Worm (Caenorhabditis elegans) whole organism, L4/young adult: ENCODE results near the gene hmg-5.
A peak's percentile ranks its signal among the peaks of the same experiment; 100 is the strongest.
"Not testable (repeated sequence)": the region's sequence is repeated elsewhere in the genome, so short reads cannot be mapped to it uniquely, and the experiment has no call there.

Experiments used
- W03F9.2 ChIP-seq: fragments of 150-350 bp; optimal IDR thresholded peaks from 2 replicates; lab custom pipeline; 2014; ENCODE audit warnings: missing biosample characterization, missing genetic modification characterization
- dao-5 ChIP-seq: sonication (generic microtip); optimal IDR thresholded peaks from 2 replicates; lab custom pipeline; 2016; ENCODE audit warnings: missing genotype, missing genetic modification characterization, moderate library complexity, missing compliant biosample characterization
- him-1 ChIP-seq: sonication (generic microtip); optimal IDR thresholded peaks from 2 replicates; lab custom pipeline; 2016; ENCODE audit warnings: missing genotype, missing genetic modification reagents, missing genetic modification characterization, missing compliant biosample characterization

Gene hmg-5

DNA sequence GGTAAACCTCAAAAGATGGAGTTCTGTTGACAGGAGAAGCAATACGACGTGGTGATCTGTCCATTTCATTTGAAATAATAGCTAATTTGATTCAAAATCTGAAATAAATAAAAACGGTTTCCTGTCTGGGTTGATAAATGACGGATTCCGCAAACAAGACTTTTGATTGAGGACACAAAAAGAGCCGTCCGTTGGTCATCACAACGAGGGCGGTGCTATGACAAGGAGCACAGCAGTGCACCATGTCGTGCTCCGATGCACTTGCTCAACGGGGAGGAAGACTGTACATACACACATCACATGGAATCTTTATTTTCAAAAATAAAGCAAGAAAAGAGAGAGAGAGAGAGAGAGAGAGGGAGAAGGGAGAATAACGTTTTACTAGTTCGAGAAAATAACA is 4.3 kb downstream of the hmg-5 start, which contains the start of gene nep-16:
Gene nep-16, minus strand, starts transcription at position 101 of the 400 bp plus-strand sequence.
- TF ChIP-seq W03F9.2 (tag; lab: Kevin White, UChicago) (no peak), him-1 (tag; lab: Kevin White, UChicago) (no peak), dao-5 (tag; lab: Kevin White, UChicago) (no peak)

ce11 chrIV:7634578-7634977 is 11.4 kb downstream of the hmg-5 start, which contains the start of gene warf-1:
warf-1 (plus strand) TSS chrIV:7634786.
- TF ChIP-seq dao-5, him-1, W03F9.2 (tag; lab: Kevin White, UChicago): not testable (repeated sequence)

DNA sequence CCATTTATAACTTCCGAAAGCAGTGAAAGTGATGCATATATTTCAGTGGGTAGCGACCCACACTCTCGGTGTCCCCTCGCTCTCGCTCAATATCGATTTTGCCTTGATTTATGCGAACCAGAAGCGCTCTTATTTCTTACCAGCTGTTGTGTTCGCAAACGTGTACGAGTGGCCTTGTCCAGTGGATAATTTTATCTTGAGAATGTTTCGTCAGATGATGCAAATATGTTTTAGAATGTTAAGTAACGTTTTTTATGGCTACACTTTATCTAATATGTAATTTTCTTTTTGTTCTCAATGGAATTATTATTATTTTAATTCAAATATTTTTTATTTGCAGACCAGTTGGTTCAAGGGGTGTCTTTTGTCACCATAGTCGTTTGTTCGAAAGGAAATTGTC is 13.0 kb downstream of the hmg-5 start, which contains the start of gene plp-1:
Gene plp-1, plus strand, starts transcription at position 341 of the 400 bp plus-strand sequence.
- no peak for TF ChIP-seq W03F9.2 (tag; lab: Kevin White, UChicago)
- no peak for TF ChIP-seq dao-5 (tag; lab: Kevin White, UChicago)
- TF ChIP-seq him-1 (tag; lab: Kevin White, UChicago): no peak

- TF ChIP-seq dao-5 (tag; lab: Kevin White, UChicago): no peak
- TF ChIP-seq him-1 (tag; lab: Kevin White, UChicago): no peak
- TF ChIP-seq W03F9.2 (tag; lab: Kevin White, UChicago): peak; percentile 65
Measured at ce11 chrIV:7632535-7632934, 13.5 kb downstream of the hmg-5 start, which contains the start of gene F45E4.6. F45E4.6 (minus strand) TSS chrIV:7632548.

ce11 chrIV:7628942-7629341 is 17.1 kb downstream of the hmg-5 start, which contains the start of gene F45E4.5:
F45E4.5 (minus strand) TSS chrIV:7629042.
- TF ChIP-seq W03F9.2 (tag; lab: Kevin White, UChicago) (no peak), him-1 (tag; lab: Kevin White, UChicago) (no peak), dao-5 (tag; lab: Kevin White, UChicago) (no peak)

DNA sequence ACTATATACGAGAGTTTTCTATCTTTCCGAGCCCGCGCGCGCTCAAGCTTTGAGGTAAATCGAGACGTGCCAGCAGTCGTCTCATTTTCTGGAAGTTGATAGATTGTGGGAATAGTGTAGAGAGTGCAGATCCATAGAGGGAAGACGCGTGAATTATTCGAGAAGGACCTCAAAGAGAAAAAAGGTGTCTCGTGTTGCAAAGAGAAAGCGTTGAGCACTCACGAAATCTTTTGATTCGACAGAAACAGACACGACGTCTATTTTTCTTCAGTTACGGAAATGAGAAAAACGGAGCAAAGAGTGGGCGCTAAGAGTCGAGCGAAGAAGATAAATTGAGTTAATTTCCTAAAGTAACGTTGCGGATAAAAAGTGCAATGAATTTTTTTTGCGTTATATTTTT is 22.2 kb downstream of the hmg-5 start:
- TF ChIP-seq dao-5 (tag; lab: Kevin White, UChicago) (no peak), him-1 (tag; lab: Kevin White, UChicago) (peak; percentile 66), W03F9.2 (tag; lab: Kevin White, UChicago) (no peak)

DNA sequence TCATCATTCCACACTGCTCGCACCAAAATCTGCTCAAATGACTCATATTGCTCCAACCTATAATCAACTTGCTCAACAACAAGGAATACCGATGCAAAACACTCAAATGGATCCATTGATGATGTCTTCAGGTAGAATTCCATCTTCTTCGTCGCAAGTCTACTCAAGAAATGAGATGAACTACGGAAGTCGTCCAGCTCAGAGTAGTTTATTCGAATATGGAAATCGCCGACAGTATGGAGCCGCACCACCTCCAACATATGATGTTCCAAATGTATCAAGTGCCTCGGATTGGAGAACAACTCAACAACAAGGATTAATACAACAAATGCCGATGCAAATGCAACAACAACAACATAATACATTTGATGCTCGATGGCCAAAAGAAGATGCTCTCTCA is 22.9 kb downstream of the hmg-5 start:
- TF ChIP-seq W03F9.2 (tag; lab: Kevin White, UChicago): no peak
- TF ChIP-seq him-1 (tag; lab: Kevin White, UChicago): no peak
- TF ChIP-seq dao-5 (tag; lab: Kevin White, UChicago): no peak

DNA sequence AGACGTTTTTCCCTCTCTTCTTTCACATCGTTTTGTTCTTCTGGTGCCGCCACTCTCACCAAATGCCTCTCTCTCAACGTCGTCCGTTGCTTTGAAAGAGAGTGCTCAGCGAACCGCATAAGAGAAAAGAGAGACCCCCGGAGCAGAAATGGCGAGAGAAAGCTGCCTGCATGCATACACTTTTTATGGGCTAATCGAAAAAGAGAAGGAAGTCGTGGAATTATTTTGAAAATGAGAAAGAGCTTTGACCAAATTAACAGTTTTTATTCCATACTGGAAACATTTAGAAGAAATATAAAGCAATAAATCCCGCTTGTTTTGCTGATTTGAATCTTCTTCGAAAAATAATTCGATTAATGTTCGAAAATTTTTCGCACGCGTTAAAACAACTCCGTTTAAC is 25.6 kb downstream of the hmg-5 start:
- TF ChIP-seq W03F9.2 (tag; lab: Kevin White, UChicago) (no peak), him-1 (tag; lab: Kevin White, UChicago) (no peak), dao-5 (tag; lab: Kevin White, UChicago) (no peak)

DNA sequence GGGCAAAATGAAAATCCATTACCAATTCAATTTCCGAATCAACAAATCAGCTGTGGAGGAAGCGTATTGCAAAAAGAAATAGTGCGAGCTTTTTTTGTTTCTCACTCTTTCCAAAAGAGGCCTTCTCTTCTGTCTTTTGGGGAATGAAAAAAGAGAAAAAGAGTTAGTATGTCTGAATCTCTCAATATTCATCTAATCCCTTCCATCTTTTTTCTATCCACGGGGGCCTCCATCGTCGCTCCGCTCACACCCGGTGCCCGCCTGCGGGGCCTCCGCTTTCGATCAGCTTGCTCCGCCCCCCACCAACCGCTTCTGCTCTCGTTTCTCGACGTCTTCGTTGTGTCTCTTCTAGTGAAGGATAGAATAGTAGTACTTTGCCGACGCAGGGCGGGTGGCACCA is 26.8 kb downstream of the hmg-5 start:
- no peak for TF ChIP-seq dao-5 (tag; lab: Kevin White, UChicago)
- TF ChIP-seq him-1 (tag; lab: Kevin White, UChicago): peak; percentile 65

DNA sequence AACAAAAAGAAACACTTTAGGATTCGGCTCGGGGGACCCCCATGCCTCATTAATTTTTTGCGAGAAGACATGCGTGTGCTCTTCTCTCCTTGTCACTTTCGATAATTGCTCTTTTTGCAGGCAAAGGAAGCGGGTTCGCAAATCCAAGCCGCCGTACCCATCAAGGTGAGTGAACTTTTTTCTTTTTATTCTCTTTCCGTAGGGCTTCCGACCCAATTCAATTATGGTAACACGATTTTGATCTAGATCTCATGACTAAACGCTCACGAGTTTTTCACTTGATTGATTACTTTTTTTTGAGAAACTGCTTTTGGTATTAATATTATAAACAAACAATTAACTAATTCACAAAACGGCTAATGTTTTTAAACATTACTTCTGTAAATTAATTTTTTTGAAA is 33.5 kb downstream of the hmg-5 start:
- TF ChIP-seq W03F9.2 (tag; lab: Kevin White, UChicago) (no peak), dao-5 (tag; lab: Kevin White, UChicago) (no peak), him-1 (tag; lab: Kevin White, UChicago) (no peak)

ce11 chrIV:7611396-7611795 is 34.6 kb downstream of the hmg-5 start:
- TF ChIP-seq W03F9.2 (tag; lab: Kevin White, UChicago) (no peak), him-1 (tag; lab: Kevin White, UChicago) (peak; percentile 34)

ce11 chrIV:7608111-7608510 is 37.9 kb downstream of the hmg-5 start:
- no peak for TF ChIP-seq W03F9.2 (tag; lab: Kevin White, UChicago)

DNA sequence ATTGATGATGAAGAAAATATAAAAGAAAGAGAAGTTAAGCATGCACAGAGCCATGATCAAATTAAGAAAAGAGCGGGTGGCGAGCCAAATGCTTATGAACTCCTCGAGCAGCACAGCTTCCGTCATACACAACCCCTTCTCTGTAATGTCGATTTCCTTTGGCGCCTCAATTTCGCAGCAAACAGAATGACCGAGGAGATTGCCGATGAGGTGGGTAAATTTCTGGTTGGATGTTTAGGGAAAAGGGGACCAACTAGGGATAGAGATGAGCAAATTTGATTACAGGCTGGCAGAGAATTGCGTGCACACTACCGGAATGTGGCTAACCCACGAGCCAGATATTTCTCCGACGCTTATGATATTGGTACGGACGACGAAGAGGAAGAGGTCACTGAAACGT is 40.6 kb downstream of the hmg-5 start:
- TF ChIP-seq dao-5 (tag; lab: Kevin White, UChicago) (no peak), him-1 (tag; lab: Kevin White, UChicago) (no peak), W03F9.2 (tag; lab: Kevin White, UChicago) (no peak)
